Worm (Caenorhabditis elegans) whole organism, L1 larva: ENCODE data around the gene C04E7.3.

Experiments used
- aly-2 ChIP-seq: fragments of 150-350 bp; optimal IDR thresholded peaks from 2 replicates; lab custom pipeline; 2014; ENCODE audit warnings: missing biosample characterization, missing genetic modification characterization
- lin-39 ChIP-seq: fragments of 150-350 bp; optimal IDR thresholded peaks from 2 replicates; lab custom pipeline; 2014; ENCODE audit warnings: missing biosample characterization, missing genetic modification reagents, missing genetic modification characterization
- lir-3 ChIP-seq: sonication (generic microtip); optimal IDR thresholded peaks from 2 replicates; lab custom pipeline; 2016; ENCODE audit warnings: mild to moderate bottlenecking, missing genetic modification characterization, moderate library complexity, missing compliant biosample characterization; ENCODE audit not compliant: poor library complexity
- mdl-1 ChIP-seq, 2 experiments: fragments of 150-350 bp; optimal IDR thresholded peaks; 2 replicates each; lab custom pipeline; 2014 to 2017; ENCODE audit warnings: missing biosample characterization in 2 of 2, missing genetic modification characterization in 2 of 2, inconsistent platforms in 1 of 2
- mep-1 ChIP-seq: fragments of 150-350 bp; optimal IDR thresholded peaks from 2 replicates; lab custom pipeline; 2014; ENCODE audit warnings: missing biosample characterization, missing genetic modification characterization
- nhr-76 ChIP-seq: sonication (generic microtip); optimal IDR thresholded peaks from 2 replicates; lab custom pipeline; 2017; ENCODE audit warnings: missing biosample characterization, missing genetic modification characterization
- sptf-1 ChIP-seq: fragments of 150-350 bp; optimal IDR thresholded peaks from 2 replicates; lab custom pipeline; 2014; ENCODE audit warnings: missing biosample characterization, missing genetic modification characterization
- ztf-4 ChIP-seq: fragments of 150-350 bp; optimal IDR thresholded peaks from 2 replicates; lab custom pipeline; 2014; ENCODE audit warnings: missing biosample characterization, missing genetic modification characterization

DNA sequence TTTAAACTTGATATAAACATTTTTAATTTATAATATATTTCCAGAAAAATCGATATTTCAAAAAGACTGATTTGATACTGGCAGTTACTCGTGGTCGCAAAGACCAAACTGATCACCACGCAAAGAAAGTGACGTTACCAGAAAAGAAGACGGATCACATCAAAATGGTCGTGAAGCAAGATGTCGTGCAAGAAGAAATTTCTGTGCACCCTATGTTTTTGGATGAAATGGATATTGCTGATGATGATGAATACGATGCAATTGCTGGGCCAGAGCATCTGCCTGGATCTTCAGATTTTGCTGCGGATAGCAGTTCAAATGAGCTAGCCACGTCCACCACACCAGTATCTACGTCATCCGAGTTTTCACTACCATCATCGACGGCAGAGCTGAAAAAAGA, 18.3 kb downstream of the C04E7.3 start:
- TF ChIP-seq lin-39 (tag; lab: Kevin White, UChicago) (no peak), sptf-1 (tag; lab: Kevin White, UChicago) (no peak), aly-2 (tag; lab: Kevin White, UChicago) (no peak), nhr-76 (no peak), mdl-1 (tag; optimal IDR thresholded peaks at IDR 0.05; lab: Kevin White, UChicago) (no peak), ztf-4 (no peak), lir-3 (tag; lab: Kevin White, UChicago) (no peak), mep-1 (tag; lab: Kevin White, UChicago) (no peak)
